Worm (Caenorhabditis elegans): ENCODE data around the gene T04F3.1.

The T04F3.1 gene

DNA sequence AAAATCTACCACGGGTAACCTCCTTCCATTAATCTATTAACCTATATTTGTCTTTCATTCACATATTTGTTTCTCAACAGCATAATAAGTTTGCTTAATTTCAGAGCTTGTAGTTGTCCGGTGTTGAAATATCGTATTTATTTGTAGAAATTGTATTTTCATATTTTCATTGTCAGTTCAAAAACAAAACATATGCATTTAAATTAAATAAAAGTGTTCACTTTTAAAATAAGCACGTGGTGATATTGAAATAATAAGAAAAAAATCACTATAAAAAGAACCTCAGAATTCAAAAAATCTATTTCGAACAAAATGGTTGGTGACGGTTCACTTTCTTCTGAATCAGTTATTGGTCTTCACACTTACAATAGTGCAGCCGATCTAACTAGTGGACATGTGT lies 18.8 kb downstream of the T04F3.1 start, which contains the start of gene T04F3.3:
Gene T04F3.3 (plus strand): TSS at position 301 of the 400 bp plus-strand sequence.
- TF ChIP-seq nhr-85 (tag) (no peak), zag-1 (tag; optimal IDR thresholded peaks at IDR 0.05) (no peak), nhr-237 (tag; optimal IDR thresholded peaks at IDR 0.05) (no peak), ces-1 (GFP tag; optimal IDR thresholded peaks at IDR 0.05) (no peak), C34B4.2 (tag; optimal IDR thresholded peaks at IDR 0.05) (no peak), F16B12.6 (tag; optimal IDR thresholded peaks at IDR 0.05) (no peak), tbx-2 (tag; optimal IDR thresholded peaks at IDR 0.05) (no peak), hlh-4 (tag; optimal IDR thresholded peaks at IDR 0.05) (no peak), ceh-63 (GFP tag; optimal IDR thresholded peaks at IDR 0.05) (no peak), pax-3 (tag; optimal IDR thresholded peaks at IDR 0.05) (no peak), efl-3 (GFP tag; optimal IDR thresholded peaks at IDR 0.05) (no peak), ceh-90 (tag; optimal IDR thresholded peaks at IDR 0.05) (no peak)

DNA sequence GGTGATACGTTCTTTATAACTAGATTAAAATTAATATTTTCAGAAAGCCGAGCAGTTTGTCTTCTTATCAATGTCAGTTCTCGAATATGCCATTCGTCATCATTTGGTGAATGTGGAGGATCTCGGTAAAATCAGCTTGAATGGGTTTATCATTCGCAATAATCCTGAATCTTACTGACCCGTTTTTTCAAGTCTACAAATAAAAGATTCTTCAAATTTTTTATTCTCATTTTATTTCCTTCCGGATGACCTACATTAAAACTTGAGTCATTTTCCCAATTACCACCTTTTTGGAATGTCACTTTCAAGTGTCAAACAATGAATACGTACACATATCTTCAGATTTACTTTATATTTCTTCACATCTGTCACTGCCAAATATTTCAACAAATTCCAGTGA lies 20.5 kb downstream of the T04F3.1 start, which contains the start of gene T04F3.5:
Gene T04F3.5 (plus strand): TSS at position 301 of the 400 bp plus-strand sequence.
- TF ChIP-seq ztf-11 (tag; optimal IDR thresholded peaks at IDR 0.05) (no peak), egl-27 (tag; optimal IDR thresholded peaks at IDR 0.05) (no peak), rnt-1 (tag; optimal IDR thresholded peaks at IDR 0.05) (no peak), nhr-19 (GFP tag; conservative IDR thresholded peaks at IDR 0.05) (no peak), hlh-17 (GFP tag; optimal IDR thresholded peaks at IDR 0.05; ENCODE audit: borderline replicate concordance) (no peak), fkh-8 (tag; optimal IDR thresholded peaks at IDR 0.05) (no peak), elt-2 (tag; optimal IDR thresholded peaks at IDR 0.05) (no peak), nhr-90 (tag; optimal IDR thresholded peaks at IDR 0.05; ENCODE audit: poor library complexity) (no peak), unc-98 (GFP tag; IDR thresholded peaks at IDR 0.05) (no peak), isw-1 (GFP tag; IDR thresholded peaks at IDR 0.05) (no peak), nhr-77 (tag; optimal IDR thresholded peaks at IDR 0.05) (no peak), xbp-1 (tag; optimal IDR thresholded peaks at IDR 0.05) (no peak), lir-3 (tag; optimal IDR thresholded peaks at IDR 0.05; ENCODE audit: poor library complexity) (no peak), C04F5.9 (tag; optimal IDR thresholded peaks at IDR 0.05) (no peak), F16B12.6 (tag; optimal IDR thresholded peaks at IDR 0.05) (no peak), blmp-1 (tag; optimal IDR thresholded peaks at IDR 0.05) (no peak), aly-2 (tag; optimal IDR thresholded peaks at IDR 0.05) (no peak), ces-1 (GFP tag; optimal IDR thresholded peaks at IDR 0.05) (no peak), C34B4.2 (tag; optimal IDR thresholded peaks at IDR 0.05) (no peak), ztf-4 (tag; optimal IDR thresholded peaks at IDR 0.05) (no peak)

DNA sequence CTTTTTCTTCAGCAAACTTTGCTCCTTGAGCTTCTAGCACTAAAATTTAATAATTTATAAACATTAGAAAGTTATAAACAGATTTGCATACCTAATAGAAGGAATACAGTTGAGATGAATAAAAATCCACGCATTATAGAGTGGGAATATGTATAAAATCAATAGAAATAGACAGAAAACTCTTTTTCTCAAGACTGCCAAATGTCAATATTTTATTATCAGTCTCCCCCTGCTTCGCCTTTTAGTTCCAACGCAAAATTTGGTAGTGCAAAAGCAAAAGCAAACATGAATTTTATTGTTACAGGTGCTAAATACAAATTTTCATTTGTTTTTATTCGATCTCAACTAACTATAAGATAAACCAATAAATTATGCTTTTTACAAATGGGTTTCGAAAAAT lies 23.0 kb downstream of the T04F3.1 start, which contains the start of gene T04F3.4:
Gene T04F3.4 (minus strand): TSS at position 187 of the 400 bp plus-strand sequence.
- TF ChIP-seq lsy-2 (tag; optimal IDR thresholded peaks at IDR 0.05), result peak in 1 of 2 experiments; percentile 28
- TF ChIP-seq sup-37 (GFP tag; optimal IDR thresholded peaks at IDR 0.05), result no peak

DNA sequence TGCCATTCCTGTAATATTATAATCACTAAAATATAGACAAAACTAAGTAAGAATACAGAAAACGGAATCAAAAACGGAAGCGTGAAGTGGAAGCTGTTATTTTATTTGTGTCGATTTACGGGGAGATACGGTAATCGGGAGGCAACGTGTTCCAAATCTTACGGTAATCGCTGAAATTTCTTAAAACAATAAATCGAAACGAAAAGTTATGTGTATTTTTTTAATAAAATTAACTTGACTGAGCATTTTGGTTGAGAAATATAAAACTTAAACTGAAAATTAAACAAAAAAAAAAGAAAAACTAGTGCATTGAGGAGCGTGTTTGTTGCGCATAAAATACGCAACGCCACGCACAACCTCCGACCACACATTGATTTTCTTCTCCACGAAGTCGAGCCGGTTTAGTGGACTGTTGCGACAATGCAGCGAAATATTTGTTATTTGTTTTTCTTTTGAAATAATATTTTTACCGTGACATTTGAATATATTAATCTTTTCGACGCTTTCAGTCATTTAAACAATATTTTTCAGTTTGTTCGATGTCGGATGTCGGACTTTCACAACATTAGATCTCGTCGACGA lies 24.6 kb downstream of the T04F3.1 start, which contains the start of the genes F55A11.1 and syx-5:
Gene F55A11.1 (minus strand): TSS at position 13 of the 582 bp plus-strand sequence.
Gene syx-5 (plus strand): TSS at position 532 of the 582 bp plus-strand sequence.
- TF ChIP-seq elt-3 (tag; optimal IDR thresholded peaks at IDR 0.05) (peak in 2 of 6 experiments; percentile 68 to 86), C04F5.9 (tag; optimal IDR thresholded peaks at IDR 0.05) (peak; percentile 78), alr-1 (tag; optimal IDR thresholded peaks at IDR 0.05; ENCODE audit: borderline replicate concordance) (no peak), C34B4.2 (tag; optimal IDR thresholded peaks at IDR 0.05) (peak; percentile 70), unc-130 (tag; optimal IDR thresholded peaks at IDR 0.05) (peak; percentile 67), nhr-12 (tag; optimal IDR thresholded peaks at IDR 0.05) (peak; percentile 14), hlh-17 (GFP tag; optimal IDR thresholded peaks at IDR 0.05; ENCODE audit: borderline replicate concordance) (no peak), zip-4 (GFP tag; optimal IDR thresholded peaks at IDR 0.05) (peak; percentile 92), ceh-82 (tag; optimal IDR thresholded peaks at IDR 0.05) (peak; percentile 34 to 64 (median 57)), pag-3 (tag; optimal IDR thresholded peaks at IDR 0.05; ENCODE audit: borderline replicate concordance, insufficient read depth) (no peak), unc-98 (GFP tag; IDR thresholded peaks at IDR 0.05) (peak; percentile 42; the same call in 1 of the 2 replicates), lin-35 (GFP tag; optimal IDR thresholded peaks at IDR 0.05) (peak; percentile 78 to 79), nhr-11 (tag; optimal IDR thresholded peaks at IDR 0.05) (peak; percentile 83), xbp-1 (tag; optimal IDR thresholded peaks at IDR 0.05) (peak; percentile 100), tbx-2 (tag; optimal IDR thresholded peaks at IDR 0.05) (peak; percentile 96), hlh-4 (tag; optimal IDR thresholded peaks at IDR 0.05) (no peak), nhr-77 (tag; optimal IDR thresholded peaks at IDR 0.05) (peak; percentile 74), ceh-90 (tag; optimal IDR thresholded peaks at IDR 0.05) (peak; percentile 65), lin-39 (tag; optimal IDR thresholded peaks at IDR 0.05) (peak; percentile 97), ceh-8 (GFP tag; optimal IDR thresholded peaks at IDR 0.05) (peak; percentile 92), swsn-7 (tag; optimal IDR thresholded peaks at IDR 0.05) (peak; percentile 96), dsc-1 (tag; optimal IDR thresholded peaks at IDR 0.05) (peak; percentile 98), nhr-237 (tag; optimal IDR thresholded peaks at IDR 0.05) (peak; percentile 50), nhr-19 (GFP tag; conservative IDR thresholded peaks at IDR 0.05) (peak; percentile 95)
